Worm (Caenorhabditis elegans): Measurements from ENCODE around the gene C02B10.4.
A peak's percentile ranks its signal among the peaks of the same experiment; 100 is the strongest.

Gene C02B10.4

ce11 chrIV:5045389-5045788 is 46.0 kb upstream of the C02B10.4 start, which contains the start of gene hot-9:
TSS of gene hot-9 (minus strand) at chrIV:5045489.
- no peak for TF ChIP-seq daf-16 (GFP tag; optimal IDR thresholded peaks at IDR 0.05)
- TF ChIP-seq daf-16 (tag; optimal IDR thresholded peaks at IDR 0.05) = no peak
- TF ChIP-seq saeg-2 (GFP tag; IDR thresholded peaks at IDR 0.05) = no peak
- no peak for TF ChIP-seq F49E8.2 (tag; optimal IDR thresholded peaks at IDR 0.05; ENCODE audit: borderline replicate concordance)
- no peak for TF ChIP-seq lin-39 (tag; optimal IDR thresholded peaks at IDR 0.05)
- no peak for TF ChIP-seq cey-2 (tag; optimal IDR thresholded peaks at IDR 0.05; ENCODE audit: borderline replicate concordance, insufficient read depth)
- TF ChIP-seq ama-1 (optimal IDR thresholded peaks at IDR 0.05) = no peak
- TF ChIP-seq T26A8.4 (GFP tag; IDR thresholded peaks at IDR 0.05) = no peak
- no peak for TF ChIP-seq set-16 (GFP tag; IDR thresholded peaks at IDR 0.05)
- TF ChIP-seq mes-2 (tag; optimal IDR thresholded peaks at IDR 0.05; ENCODE audit: poor library complexity, severe bottlenecking) = no peak
- TF ChIP-seq ceh-44 (GFP tag; IDR thresholded peaks at IDR 0.05) = no peak

- TF ChIP-seq aha-1 (tag) (peak; percentile 35), spr-3 (GFP tag; optimal IDR thresholded peaks at IDR 0.05) (no peak)
Observed at ce11 chrIV:5054297-5054696, 37.1 kb upstream of the C02B10.4 start.

ce11 chrIV:5055964-5056588 is 35.3 kb upstream of the C02B10.4 start, which contains the start of gene msp-55:
TSS of gene msp-55 (minus strand) at chrIV:5056014.
- TF ChIP-seq ceh-82 (tag; optimal IDR thresholded peaks at IDR 0.05) (no peak), nhr-111 (GFP tag; optimal IDR thresholded peaks at IDR 0.05) (no peak), nhr-10 (tag; optimal IDR thresholded peaks at IDR 0.05) (no peak), ceh-20 (GFP tag; IDR thresholded peaks at IDR 0.05) (no peak), ces-1 (GFP tag; optimal IDR thresholded peaks at IDR 0.05) (no peak), ceh-62 (tag; optimal IDR thresholded peaks at IDR 0.05) (no peak), Y75B8A.6 (GFP tag; IDR thresholded peaks at IDR 0.05) (no peak), unc-62 (GFP tag; optimal IDR thresholded peaks at IDR 0.05 in 1 of 2) (no peak), unc-62 (tag; optimal IDR thresholded peaks at IDR 0.05) (no peak), ama-1 (optimal IDR thresholded peaks at IDR 0.05) (no peak)

- TF ChIP-seq T20F7.1 (GFP tag; optimal IDR thresholded peaks at IDR 0.05) (no peak), php-3 (GFP tag; IDR thresholded peaks at IDR 0.05) (no peak), mxl-3 (GFP tag; optimal IDR thresholded peaks at IDR 0.05) (no peak), dmd-8 (GFP tag; IDR thresholded peaks at IDR 0.05) (no peak), hmg-1.1 (GFP tag; IDR thresholded peaks at IDR 0.05) (no peak), dmd-9 (GFP tag; IDR thresholded peaks at IDR 0.05) (no peak), nhr-11 (tag; optimal IDR thresholded peaks at IDR 0.05) (no peak), lin-1 (GFP tag; IDR thresholded peaks at IDR 0.05) (no peak), nhr-41 (GFP tag; IDR thresholded peaks at IDR 0.05) (no peak), spr-1 (tag; optimal IDR thresholded peaks at IDR 0.05) (no peak), pqm-1 (tag; optimal IDR thresholded peaks at IDR 0.05) (no peak), zfp-2 (tag; optimal IDR thresholded peaks at IDR 0.05) (no peak), lsy-2 (tag; optimal IDR thresholded peaks at IDR 0.05) (no peak), daf-12 (tag; optimal IDR thresholded peaks at IDR 0.05) (no peak)
Observed at ce11 chrIV:5060984-5061383, 30.4 kb upstream of the C02B10.4 start, which contains the start of gene C09B9.7. TSS of gene C09B9.7 (minus strand) at chrIV:5061084.
